Worm (Caenorhabditis elegans): ENCODE results near the gene rad-54.B.

Gene rad-54.B

DNA sequence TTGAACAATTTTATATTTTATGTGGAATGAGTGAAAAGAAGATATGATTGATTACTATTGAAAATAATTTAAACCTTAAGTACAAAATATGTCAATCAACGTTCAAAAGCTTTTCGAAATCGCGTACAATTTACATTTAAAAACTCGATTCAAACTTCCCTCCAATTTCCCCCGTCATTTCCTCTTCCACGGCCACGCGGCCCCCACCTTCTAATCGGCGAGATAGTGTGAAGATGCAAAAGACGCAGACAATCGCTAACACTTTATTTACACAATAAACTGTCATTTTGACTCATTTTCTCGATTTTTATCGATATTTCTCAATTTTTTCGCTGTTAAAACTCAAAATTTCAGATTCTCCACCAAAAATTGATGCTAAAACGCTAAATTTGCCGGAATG lies 45.6 kb downstream of the rad-54.B start, which contains the start of gene rom-4 (continued):
- peak; percentile 38 for TF ChIP-seq ceh-18 (tag; optimal IDR thresholded peaks at IDR 0.05)
- no peak for TF ChIP-seq madf-2 (tag; optimal IDR thresholded peaks at IDR 0.05)
- TF ChIP-seq F13H6.1 (tag; optimal IDR thresholded peaks at IDR 0.05) = peak; percentile 15
- no peak for TF ChIP-seq dve-1 (tag; optimal IDR thresholded peaks at IDR 0.05)
- no peak for TF ChIP-seq unc-55 (GFP tag; optimal IDR thresholded peaks at IDR 0.05)
- peak; percentile 95 for TF ChIP-seq ceh-2 (tag; optimal IDR thresholded peaks at IDR 0.05)
- TF ChIP-seq ama-1 (optimal IDR thresholded peaks at IDR 0.05) = no peak
- no peak for TF ChIP-seq eyg-1 (tag; optimal IDR thresholded peaks at IDR 0.05)
- no peak for TF ChIP-seq syd-9 (tag; optimal IDR thresholded peaks at IDR 0.05)
- peak; percentile 97 for TF ChIP-seq C08G9.2 (tag; optimal IDR thresholded peaks at IDR 0.05)
- no peak for TF ChIP-seq odd-2 (tag; optimal IDR thresholded peaks at IDR 0.05)
- TF ChIP-seq ztf-16 (tag; optimal IDR thresholded peaks at IDR 0.05) = no peak
- TF ChIP-seq gmeb-2 (tag; optimal IDR thresholded peaks at IDR 0.05) = no peak
- no peak for TF ChIP-seq pha-4 (tag; optimal IDR thresholded peaks at IDR 0.05)
- no peak for TF ChIP-seq sox-2 (GFP tag; IDR thresholded peaks at IDR 0.05)
- TF ChIP-seq unc-3 (GFP tag; conservative IDR thresholded peaks at IDR 0.05) = 0 out of 2 replicates have a peak, but pooled peaks have one; percentile 15
- no peak for TF ChIP-seq unc-3 (tag; optimal IDR thresholded peaks at IDR 0.05)
- TF ChIP-seq hlh-30 (tag; optimal IDR thresholded peaks at IDR 0.05; ENCODE audit: insufficient read depth) = no peak
- no peak for TF ChIP-seq hlh-6 (tag; optimal IDR thresholded peaks at IDR 0.05)
- peak; percentile 70 for TF ChIP-seq mec-3 (tag; optimal IDR thresholded peaks at IDR 0.05; ENCODE audit: borderline replicate concordance)
- TF ChIP-seq nhr-232 (tag; optimal IDR thresholded peaks at IDR 0.05) = no peak
- no peak for TF ChIP-seq ttx-3 (tag; optimal IDR thresholded peaks at IDR 0.05)
- TF ChIP-seq ceh-30 (tag; optimal IDR thresholded peaks at IDR 0.05) = peak; percentile 23
- peak; percentile 92 for TF ChIP-seq ets-4 (tag; optimal IDR thresholded peaks at IDR 0.05)
- no peak for TF ChIP-seq ceh-19 (GFP tag; optimal IDR thresholded peaks at IDR 0.05)
- no peak for TF ChIP-seq ceh-22 (tag; optimal IDR thresholded peaks at IDR 0.05)
- TF ChIP-seq nhr-11 (tag; optimal IDR thresholded peaks at IDR 0.05) = no peak
- no peak for TF ChIP-seq ceh-6 (GFP tag; optimal IDR thresholded peaks at IDR 0.05)
- TF ChIP-seq K09A11.1 (tag; optimal IDR thresholded peaks at IDR 0.05; ENCODE audit: insufficient read depth) = no peak
- no peak for TF ChIP-seq ceh-24 (tag; optimal IDR thresholded peaks at IDR 0.05)
- TF ChIP-seq sdc-2 (tag; optimal IDR thresholded peaks at IDR 0.05) = peak; percentile 10
- TF ChIP-seq C38D4.7 (GFP tag; optimal IDR thresholded peaks at IDR 0.05) = no peak
- TF ChIP-seq che-1 (tag; optimal IDR thresholded peaks at IDR 0.05) = no peak
- no peak for TF ChIP-seq npax-4 (tag; optimal IDR thresholded peaks at IDR 0.05)

DNA sequence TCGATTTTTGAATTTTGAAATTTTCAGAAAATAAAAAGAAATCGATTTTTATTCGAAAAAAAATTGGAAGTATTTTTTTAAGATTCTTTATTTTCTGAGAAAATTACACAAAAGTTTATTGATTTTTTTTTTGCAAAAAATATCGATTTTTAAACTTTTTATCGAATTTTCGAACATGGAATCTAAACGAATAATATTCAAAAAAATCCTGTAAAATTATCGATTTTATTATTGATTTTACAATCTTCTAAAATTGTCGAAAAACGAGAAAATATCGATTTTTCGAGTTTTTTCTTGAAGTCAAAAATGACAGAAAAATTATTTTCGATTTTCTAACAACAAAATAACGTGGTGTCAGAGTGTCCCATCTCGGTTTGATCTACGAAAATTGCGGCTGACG lies 55.9 kb downstream of the rad-54.B start:
- TF ChIP-seq fkh-6 (tag; optimal IDR thresholded peaks at IDR 0.05) (no peak), ceh-34 (tag; optimal IDR thresholded peaks at IDR 0.05) (no peak), pha-2 (tag; optimal IDR thresholded peaks at IDR 0.05) (no peak), syd-9 (tag; optimal IDR thresholded peaks at IDR 0.05) (no peak), ceh-22 (tag; optimal IDR thresholded peaks at IDR 0.05) (no peak), pag-3 (tag; optimal IDR thresholded peaks at IDR 0.05; ENCODE audit: borderline replicate concordance) (no peak), gmeb-2 (tag; optimal IDR thresholded peaks at IDR 0.05) (no peak), ceh-45 (GFP tag; IDR thresholded peaks at IDR 0.05) (no peak), fkh-10 (GFP tag; optimal IDR thresholded peaks at IDR 0.05) (no peak), ceh-31 (tag; optimal IDR thresholded peaks at IDR 0.05) (no peak), nfya-1 (tag; optimal IDR thresholded peaks at IDR 0.05) (no peak)

DNA sequence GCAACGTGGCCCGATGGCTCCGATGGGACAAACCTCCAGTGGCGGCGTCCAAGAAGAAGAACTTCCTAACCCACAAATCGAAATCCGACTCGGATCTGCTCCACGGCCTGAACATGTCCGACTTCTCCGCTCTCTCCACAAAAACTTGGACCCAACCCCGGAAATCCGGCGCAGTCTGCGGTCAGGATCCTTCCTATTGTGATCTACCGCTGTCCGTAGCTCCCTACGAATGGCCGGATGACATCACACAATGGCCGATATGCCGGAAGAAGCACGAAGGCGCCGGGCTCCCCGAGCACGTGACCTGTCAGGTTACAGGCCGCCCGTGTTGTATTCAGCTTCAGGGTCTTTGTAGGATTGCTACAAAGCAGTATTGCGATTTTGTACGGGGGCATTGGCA lies 60.4 kb downstream of the rad-54.B start:
- TF ChIP-seq hlh-30 (tag; optimal IDR thresholded peaks at IDR 0.05; ENCODE audit: insufficient read depth) (peak; percentile 3), F13H6.1 (tag; optimal IDR thresholded peaks at IDR 0.05) (no peak)

Data from whole organism, late embryonic.